Fruit fly (Drosophila melanogaster): ENCODE results near the gene CG12231.

- TF ChIP-seq CG10348 (GFP tag; IDR thresholded peaks at IDR 0.05), result no peak
- TF ChIP-seq Ets98B (GFP tag; IDR thresholded peaks at IDR 0.05), result no peak; the same call in 1 of the 2 replicates
- no peak for TF ChIP-seq CG9948 (tag; optimal IDR thresholded peaks at IDR 0.05)
- TF ChIP-seq CG15710 (tag; optimal IDR thresholded peaks at IDR 0.05), result no peak
- no peak for TF ChIP-seq Pif1A (GFP tag; optimal IDR thresholded peaks at IDR 0.05)
- 0 out of 3 replicates have a peak, but pooled peaks have one; percentile 16 for TF ChIP-seq fd96Ca (GFP tag; IDR thresholded peaks at IDR 0.05)
- TF ChIP-seq CG4496 (GFP tag; IDR thresholded peaks at IDR 0.05), result no peak
- no peak for TF ChIP-seq CG8159 (tag; optimal IDR thresholded peaks at IDR 0.05)
- TF ChIP-seq D1 (tag; optimal IDR thresholded peaks at IDR 0.05), result no peak
- no peak for TF ChIP-seq CG14655 (GFP tag; optimal IDR thresholded peaks at IDR 0.05)
- TF ChIP-seq CG12605 (GFP tag; IDR thresholded peaks at IDR 0.05), result no peak
- no peak for TF ChIP-seq CG13204 (GFP tag; optimal IDR thresholded peaks at IDR 0.05)
These were observed 8.9 kb downstream of the CG12231 start for dm6 chrX:19522597-19522996.

Measured in whole organism, pupa.